Worm (Caenorhabditis elegans) whole organism, young adult: ENCODE measurements around the gene str-103.

Experiments used
- B0035.1 ChIP-seq: sonication (generic microtip); optimal IDR thresholded peaks from 2 replicates; lab custom pipeline; 2016; ENCODE audit warnings: missing genetic modification characterization, mild to moderate bottlenecking, missing compliant biosample characterization, missing genotype, missing genetic modification reagents
- F22D6.2 ChIP-seq: sonication (generic microtip); optimal IDR thresholded peaks from 2 replicates; lab custom pipeline; 2016; ENCODE audit warnings: mild to moderate bottlenecking, missing genetic modification characterization, missing compliant biosample characterization
- Y95B8A.8 ChIP-seq: fragments of 200-800 bp; sonication (Bioruptor generic); IDR thresholded peaks from 2 replicates; pipeline ENCODE4 v1.3.6; 2022; ENCODE audit warnings: missing genetic modification reagents, missing genetic modification characterization, missing compliant biosample characterization
- bed-1 ChIP-seq: fragments of 200-800 bp; sonication (Bioruptor generic); IDR thresholded peaks from 2 replicates; pipeline ENCODE4 v1.3.6; 2022; ENCODE audit warnings: missing genetic modification reagents, missing genetic modification characterization, missing compliant biosample characterization
- ceh-27 ChIP-seq: fragments of 200-800 bp; sonication (Bioruptor generic); optimal IDR thresholded peaks from 2 replicates; lab custom pipeline; 2018; ENCODE audit warnings: mild to moderate bottlenecking, missing genetic modification characterization, moderate library complexity, missing compliant biosample characterization
- ceh-58 ChIP-seq: fragments of 200-800 bp; sonication (Bioruptor generic); IDR thresholded peaks from 2 replicates; pipeline ENCODE4 v1.3.6; 2022; ENCODE audit warnings: missing genetic modification characterization, missing compliant biosample characterization
- egl-18 ChIP-seq: fragments of 200-800 bp; sonication (Bioruptor generic); IDR thresholded peaks from 2 replicates; pipeline ENCODE4 v1.3.6; 2022; ENCODE audit warnings: missing genetic modification reagents, missing genetic modification characterization, missing compliant biosample characterization
- ekl-4 ChIP-seq: fragments of 200-800 bp; sonication (Bioruptor generic); IDR thresholded peaks from 2 replicates; pipeline ENCODE4 v1.3.6; 2022; ENCODE audit warnings: missing genetic modification reagents, missing genetic modification characterization, missing compliant biosample characterization
- lin-40 ChIP-seq: sonication (generic microtip); optimal IDR thresholded peaks from 2 replicates; lab custom pipeline; 2016; ENCODE audit warnings: missing genetic modification characterization, mild to moderate bottlenecking, missing compliant biosample characterization, missing genotype, missing genetic modification reagents
- nfya-1 ChIP-seq: sonication (generic microtip); optimal IDR thresholded peaks from 2 replicates; lab custom pipeline; 2017; ENCODE audit warnings: antibody characterized with exemption, missing compliant biosample characterization, missing genetic modification characterization, borderline replicate concordance; ENCODE audit not compliant: insufficient read depth
- nhr-27 ChIP-seq: fragments of 200-800 bp; sonication (Bioruptor generic); optimal IDR thresholded peaks from 2 replicates; lab custom pipeline; 2018; ENCODE audit warnings: mild to moderate bottlenecking, missing genetic modification characterization, moderate library complexity, missing compliant biosample characterization
- snpc-1.1 ChIP-seq: sonication (generic microtip); optimal IDR thresholded peaks from 2 replicates; lab custom pipeline; 2017; ENCODE audit warnings: missing genetic modification characterization, mild to moderate bottlenecking, missing compliant biosample characterization, antibody characterized with exemption, moderate library complexity, missing genotype, missing genetic modification reagents; ENCODE audit not compliant: insufficient read depth
- snpc-4 ChIP-seq, 5 experiments: fragments of 150-350 bp in 1 of 5; sonication (generic microtip) in 4 of 5; optimal IDR thresholded peaks; 2 replicates each; lab custom pipeline; 2014 to 2018; ENCODE audit warnings: missing genetic modification characterization in 5 of 5, missing biosample characterization in 3 of 5, antibody characterized with exemption in 2 of 5, mild to moderate bottlenecking in 2 of 5, missing compliant biosample characterization in 2 of 5, missing genotype in 2 of 5, moderate library complexity in 2 of 5, missing genetic modification reagents in 1 of 5
- unc-62 ChIP-seq: fragments of 150-350 bp; optimal IDR thresholded peaks from 2 replicates; lab custom pipeline; 2014; ENCODE audit warnings: missing biosample characterization, missing genetic modification reagents, missing genetic modification characterization

DNA sequence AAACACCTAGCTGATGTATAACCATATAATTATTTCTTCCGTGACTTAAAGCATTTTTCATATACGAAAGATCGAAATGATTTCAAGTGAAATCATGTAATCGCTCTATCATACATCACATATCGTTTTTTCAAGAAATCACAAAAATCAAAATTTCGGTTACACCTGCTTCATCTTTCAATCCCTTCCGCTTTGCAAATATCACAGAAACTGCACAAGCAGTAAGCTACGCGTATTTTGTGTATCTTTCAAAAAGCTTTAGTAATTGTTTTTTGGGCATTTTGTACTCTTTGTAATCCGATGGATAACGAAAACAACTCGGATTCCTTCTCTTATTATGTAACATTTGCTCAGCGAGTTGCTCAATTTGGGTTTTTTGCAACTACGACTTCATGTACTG, 3.1 kb downstream of the str-103 start, which contains the start of gene str-25:
- no peak for TF ChIP-seq snpc-4 (GFP tag; optimal IDR thresholded peaks at IDR 0.05; lab: Kevin White, UChicago)
- TF ChIP-seq snpc-4 (tag; optimal IDR thresholded peaks at IDR 0.05; lab: Kevin White, UChicago) = no peak
- no peak for TF ChIP-seq unc-62
- TF ChIP-seq ceh-27 = no peak
- no peak for TF ChIP-seq Y95B8A.8 (GFP tag; lab: Robert Waterston, UW)
- no peak for TF ChIP-seq B0035.1 (tag; lab: Kevin White, UChicago)
- TF ChIP-seq F22D6.2 = no peak
- TF ChIP-seq lin-40 = no peak
- TF ChIP-seq ekl-4 (GFP tag; lab: Robert Waterston, UW) = no peak
- TF ChIP-seq nhr-27 = no peak
- no peak for TF ChIP-seq snpc-1.1
- no peak for TF ChIP-seq ceh-58 (GFP tag; lab: Robert Waterston, UW)
- TF ChIP-seq nfya-1 (tag; lab: Kevin White, UChicago) = no peak
- no peak for TF ChIP-seq bed-1 (GFP tag; lab: Robert Waterston, UW)
- TF ChIP-seq egl-18 = no peak
